Fruit fly (Drosophila melanogaster): ENCODE results near the gene CG16888.

dm6 chr2L:13778648-13779047 is 34.4 kb downstream of the CG16888 start:
- TF ChIP-seq CG8478 (optimal IDR thresholded peaks at IDR 0.05) (no peak), usp (GFP tag; optimal IDR thresholded peaks at IDR 0.05) (no peak), pan (optimal IDR thresholded peaks at IDR 0.05) (no peak)

Data from whole organism.